Worm (Caenorhabditis elegans): ENCODE data around the gene Y43F8B.1.

DNA sequence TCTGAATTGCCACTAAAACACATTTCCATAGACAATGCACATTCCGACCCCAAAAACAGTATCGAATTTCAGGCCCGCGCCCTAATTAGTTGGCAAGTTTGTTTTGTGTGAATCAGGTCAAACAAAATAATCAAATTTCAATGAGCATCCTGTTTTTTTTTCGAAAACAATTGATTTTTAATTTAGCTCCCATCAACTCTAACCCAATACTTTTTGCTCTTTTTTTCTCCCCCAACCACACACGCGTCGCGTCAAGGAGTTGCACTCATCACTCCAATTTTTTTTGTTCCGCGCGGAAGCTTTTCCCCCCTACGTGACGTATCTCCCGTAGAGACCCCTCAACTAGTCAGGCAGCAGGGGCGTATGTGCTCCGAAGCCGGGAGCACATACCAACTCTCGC lies 44.6 kb downstream of the Y43F8B.1 start:
- no peak for TF ChIP-seq ama-1 (optimal IDR thresholded peaks at IDR 0.05)
- TF ChIP-seq tbx-7 (tag; optimal IDR thresholded peaks at IDR 0.05), result no peak
- TF ChIP-seq dmd-4 (tag; optimal IDR thresholded peaks at IDR 0.05; ENCODE audit: borderline replicate concordance), result no peak
- TF ChIP-seq ceh-24 (tag; optimal IDR thresholded peaks at IDR 0.05), result no peak
- TF ChIP-seq mec-3 (tag; optimal IDR thresholded peaks at IDR 0.05; ENCODE audit: borderline replicate concordance), result no peak
- TF ChIP-seq gmeb-2 (tag; optimal IDR thresholded peaks at IDR 0.05), result no peak
- TF ChIP-seq K09A11.1 (tag; optimal IDR thresholded peaks at IDR 0.05; ENCODE audit: insufficient read depth), result no peak

Data from whole organism, late embryonic.